Fruit fly (Drosophila melanogaster): Measurements from ENCODE around the gene Flacc.

The Flacc gene

DNA sequence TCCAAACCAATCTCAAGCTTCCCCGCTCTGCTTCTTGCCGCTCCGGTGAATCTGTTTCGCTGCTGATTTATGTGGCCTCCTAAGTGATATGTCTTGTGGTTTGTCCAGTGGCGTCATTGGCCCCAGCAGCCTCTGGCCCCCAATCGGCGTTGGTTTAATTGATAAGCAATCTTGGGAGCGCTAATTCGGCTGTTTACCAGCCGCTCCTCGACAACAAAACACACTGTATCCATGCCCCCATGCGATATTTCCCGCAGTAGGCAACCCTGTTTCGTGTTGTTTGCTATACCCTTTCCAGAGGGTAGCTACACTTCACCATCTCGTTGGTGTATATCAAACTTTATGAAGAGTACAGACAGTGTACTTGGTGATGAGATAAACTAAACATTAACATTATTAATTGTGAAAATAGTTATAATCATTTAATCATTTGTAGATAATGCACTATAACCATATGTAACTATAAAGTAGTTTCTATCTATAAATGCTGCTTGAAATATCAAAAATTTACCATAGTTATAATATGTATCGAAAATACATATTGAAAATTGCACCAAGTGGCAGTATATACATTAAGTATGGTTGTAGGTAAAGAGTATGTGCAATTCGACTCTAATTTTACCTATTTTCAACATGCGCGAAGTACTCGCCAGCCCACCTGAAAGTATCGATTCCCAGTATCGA is 45.0 kb downstream of the Flacc start, which contains the start of gene shop (continued):
- TF ChIP-seq CG17186 (GFP tag; optimal IDR thresholded peaks at IDR 0.05) = peak; percentile 22
- peak; percentile 73 to 92 for TF ChIP-seq dpn (GFP tag; optimal IDR thresholded peaks at IDR 0.05)
- TF ChIP-seq disco-r (GFP tag; optimal IDR thresholded peaks at IDR 0.05) = no peak
- peak; percentile 33; the same call in 1 of the 2 replicates for TF ChIP-seq Ravus (GFP tag; IDR thresholded peaks at IDR 0.05)
- peak; percentile 77 for TF ChIP-seq esg (GFP tag; conservative IDR thresholded peaks at IDR 0.05)
- TF ChIP-seq CG10565 (GFP tag; optimal IDR thresholded peaks at IDR 0.05) = peak; percentile 20
- TF ChIP-seq caup (GFP tag; optimal IDR thresholded peaks at IDR 0.05; ENCODE audit: severe bottlenecking) = peak; percentile 68
- TF ChIP-seq CG17568 (GFP tag; optimal IDR thresholded peaks at IDR 0.05) = no peak
- peak in 1 of 2 experiments; percentile 74 for TF ChIP-seq Pdp1 (GFP tag; optimal IDR thresholded peaks at IDR 0.05)
- peak; percentile 91 for TF ChIP-seq CG7839 (tag; optimal IDR thresholded peaks at IDR 0.05)
- peak; percentile 76 for TF ChIP-seq twi (tag; optimal IDR thresholded peaks at IDR 0.05)
- TF ChIP-seq Awh (GFP tag; IDR thresholded peaks at IDR 0.05) = peak; percentile 74
- TF ChIP-seq CG11695 (GFP tag; IDR thresholded peaks at IDR 0.05) = peak; percentile 82
- no peak for TF ChIP-seq peb (GFP tag; IDR thresholded peaks at IDR 0.05)
- TF ChIP-seq sens-2 (GFP tag; IDR thresholded peaks at IDR 0.05) = peak; percentile 20; the same call in 1 of the 2 replicates
- TF ChIP-seq Bdp1 (GFP tag; optimal IDR thresholded peaks at IDR 0.05) = peak; percentile 62
- no peak for TF ChIP-seq CkIIα-i1 (GFP tag; IDR thresholded peaks at IDR 0.05)
- TF ChIP-seq CG12391 (tag; optimal IDR thresholded peaks at IDR 0.05) = peak; percentile 90
- TF ChIP-seq MTF-1 (GFP tag; optimal IDR thresholded peaks at IDR 0.05; ENCODE audit: borderline replicate concordance) = peak; percentile 6
- TF ChIP-seq CG3838 (GFP tag; optimal IDR thresholded peaks at IDR 0.05) = peak; percentile 63
- TF ChIP-seq gsb (GFP tag; IDR thresholded peaks at IDR 0.05) = peak; percentile 59; the same call in 1 of the 2 replicates
- peak; percentile 93 for TF ChIP-seq nmo (GFP tag; optimal IDR thresholded peaks at IDR 0.05)
- TF ChIP-seq CG2889 (GFP tag; IDR thresholded peaks at IDR 0.05) = peak; percentile 78
- peak; percentile 92 for TF ChIP-seq Xbp1 (GFP tag; optimal IDR thresholded peaks at IDR 0.05)
- TF ChIP-seq CG7556 (GFP tag; optimal IDR thresholded peaks at IDR 0.05) = peak; percentile 90
- peak; percentile 69 for TF ChIP-seq CG6765 (GFP tag; optimal IDR thresholded peaks at IDR 0.05)
- TF ChIP-seq CG11085 (GFP tag; IDR thresholded peaks at IDR 0.05) = no peak
- no peak; the same call in 2 of the 3 replicates for TF ChIP-seq Optix (GFP tag; IDR thresholded peaks at IDR 0.05)
- TF ChIP-seq CG15073 (GFP tag; optimal IDR thresholded peaks at IDR 0.05) = no peak
- TF ChIP-seq CG1529 (GFP tag; optimal IDR thresholded peaks at IDR 0.05) = peak; percentile 73
- peak; percentile 80 for TF ChIP-seq org-1 (GFP tag; optimal IDR thresholded peaks at IDR 0.05)
- peak; percentile 61 for TF ChIP-seq jumu (GFP tag; optimal IDR thresholded peaks at IDR 0.05)
- peak; percentile 37; the same call in 1 of the 2 replicates for TF ChIP-seq CG1024 (GFP tag; IDR thresholded peaks at IDR 0.05)
- TF ChIP-seq Fer2 (tag; optimal IDR thresholded peaks at IDR 0.05) = peak; percentile 71
- 0 out of 3 replicates have a peak, but pooled peaks have one; percentile 29 for TF ChIP-seq CG11560 (tag; IDR thresholded peaks at IDR 0.05)
- TF ChIP-seq CG9215 (GFP tag; IDR thresholded peaks at IDR 0.05) = peak; percentile 80
- TF ChIP-seq chm (GFP tag; IDR thresholded peaks at IDR 0.05) = 0 out of 2 replicates have a peak, but pooled peaks have one; percentile 45
- TF ChIP-seq Camta (GFP tag; optimal IDR thresholded peaks at IDR 0.05) = peak; percentile 63
- TF ChIP-seq Eip74EF (GFP tag; optimal IDR thresholded peaks at IDR 0.05) = peak in 1 of 2 experiments; percentile 77
- peak; percentile 69 for TF ChIP-seq E2f1 (GFP tag; IDR thresholded peaks at IDR 0.05)
- peak; percentile 90 for TF ChIP-seq CG3281 (GFP tag; optimal IDR thresholded peaks at IDR 0.05)
- TF ChIP-seq corto (GFP tag; optimal IDR thresholded peaks at IDR 0.05) = no peak
- TF ChIP-seq CG7987 (GFP tag; optimal IDR thresholded peaks at IDR 0.05) = peak; percentile 55
- TF ChIP-seq Atf-2 (GFP tag; optimal IDR thresholded peaks at IDR 0.05) = peak; percentile 61
- TF ChIP-seq CG18619 (GFP tag; optimal IDR thresholded peaks at IDR 0.05) = peak; percentile 91
- peak; percentile 61 for TF ChIP-seq schlank (tag; optimal IDR thresholded peaks at IDR 0.05)
- TF ChIP-seq Mad (GFP tag; optimal IDR thresholded peaks at IDR 0.05) = peak; percentile 67
- peak; percentile 58 for TF ChIP-seq Lhr (GFP tag; optimal IDR thresholded peaks at IDR 0.05)
- TF ChIP-seq Neu2 (GFP tag; optimal IDR thresholded peaks at IDR 0.05; ENCODE audit: borderline replicate concordance) = no peak
